Worm (Caenorhabditis elegans) whole organism, L4/young adult: Measurements from ENCODE around the gene T02C1.2.

ENCODE experiments used
- W03F9.2 ChIP-seq: fragments of 150-350 bp; optimal IDR thresholded peaks from 2 replicates; lab custom pipeline; 2014; ENCODE audit warnings: missing biosample characterization, missing genetic modification characterization
- him-1 ChIP-seq: sonication (generic microtip); optimal IDR thresholded peaks from 2 replicates; lab custom pipeline; 2016; ENCODE audit warnings: missing genotype, missing genetic modification reagents, missing genetic modification characterization, missing compliant biosample characterization

DNA sequence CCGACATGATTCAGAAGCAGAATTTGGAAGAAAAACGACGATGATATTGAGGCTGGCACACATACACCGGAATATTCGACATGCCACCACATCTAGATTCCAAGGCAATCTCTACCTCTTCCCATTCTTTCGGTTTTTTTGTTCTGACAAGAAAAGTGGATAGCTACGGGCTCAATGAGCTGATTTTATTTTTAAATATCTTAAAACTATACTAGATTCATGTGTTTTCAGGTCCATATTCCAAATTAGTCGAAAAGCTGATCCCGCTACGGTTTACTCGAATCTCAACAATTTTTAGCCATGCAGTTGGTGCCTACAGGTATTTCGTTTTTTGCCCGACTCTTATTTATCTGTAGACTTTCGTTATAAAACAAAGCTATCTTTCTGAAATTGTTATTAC, 8.2 kb upstream of the T02C1.2 start, which contains the start of gene dat-1:
- no peak for TF ChIP-seq him-1 (tag; lab: Kevin White, UChicago)
- no peak for TF ChIP-seq W03F9.2 (tag; lab: Kevin White, UChicago)
